Fruit fly (Drosophila melanogaster): ENCODE results near the gene nxf2.

Gene nxf2

DNA sequence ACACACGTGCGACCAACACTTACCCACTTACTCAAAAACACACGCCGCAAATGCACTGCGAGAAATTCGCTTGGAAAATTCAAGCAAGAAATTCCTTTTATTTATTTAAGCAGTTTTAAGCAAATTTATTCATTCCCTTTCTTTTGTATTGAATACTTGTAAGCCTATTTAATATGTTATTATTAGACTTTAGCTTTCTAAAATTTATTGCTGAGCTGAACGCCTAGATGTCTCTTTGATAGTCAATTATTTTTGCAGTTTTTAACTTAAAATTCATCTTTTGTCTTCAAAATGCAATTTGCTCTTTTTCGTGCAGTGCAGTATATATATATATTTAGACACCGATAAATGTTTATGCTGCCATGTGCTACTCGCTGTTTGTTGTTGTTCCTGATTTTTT lies 46.2 kb downstream of the nxf2 start:
- peak; percentile 60 for TF ChIP-seq noc (tag; optimal IDR thresholded peaks at IDR 0.05)

Measured in whole organism, larva.